Worm (Caenorhabditis elegans) whole organism, L4 larva: ENCODE data around the gene gtf-2H2C.

Experiments
- F26F4.8 ChIP-seq: fragments of 200-800 bp; sonication (Bioruptor generic); conservative IDR thresholded peaks from 2 replicates; pipeline ENCODE4 v1.3.6; 2022; ENCODE audit warnings: missing genetic modification characterization, missing compliant biosample characterization
- F37D6.2 ChIP-seq: sonication (generic microtip); optimal IDR thresholded peaks from 2 replicates; lab custom pipeline; 2016; ENCODE audit warnings: mild to moderate bottlenecking, missing genetic modification characterization, missing compliant biosample characterization
- T26A8.4 ChIP-seq: fragments of 200-800 bp; sonication (Bioruptor generic); IDR thresholded peaks from 2 replicates; pipeline ENCODE4 v1.3.6; 2022; ENCODE audit warnings: missing genetic modification characterization, missing compliant biosample characterization
- Y5F2A.4 ChIP-seq: fragments of 200-800 bp; sonication (Bioruptor generic); optimal IDR thresholded peaks from 2 replicates; lab custom pipeline; 2018; ENCODE audit warnings: mild to moderate bottlenecking, missing genetic modification characterization, missing compliant biosample characterization
- Y75B8A.6 ChIP-seq: fragments of 200-800 bp; sonication (Bioruptor generic); IDR thresholded peaks from 2 replicates; pipeline ENCODE4 v1.3.6; 2022; ENCODE audit warnings: missing genetic modification reagents, missing genetic modification characterization, missing compliant biosample characterization
- ZK337.2 ChIP-seq: fragments of 200-800 bp; sonication (Bioruptor generic); IDR thresholded peaks from 2 replicates; pipeline ENCODE4 v1.3.6; 2022; ENCODE audit warnings: missing genetic modification reagents, missing genetic modification characterization, missing compliant biosample characterization
- aha-1 ChIP-seq: fragments of 150-350 bp; peaks from one replicate; lab custom pipeline; 2014; ENCODE audit warnings: missing biosample characterization, missing genetic modification characterization
- ceh-28 ChIP-seq: fragments of 150-350 bp; optimal IDR thresholded peaks from 2 replicates; lab custom pipeline; 2014; ENCODE audit warnings: missing biosample characterization, missing genetic modification reagents, missing genetic modification characterization
- ceh-32 ChIP-seq: sonication (generic microtip); optimal IDR thresholded peaks from 2 replicates; lab custom pipeline; 2016; ENCODE audit warnings: mild to moderate bottlenecking, missing genetic modification characterization, missing compliant biosample characterization; ENCODE audit not compliant: poor library complexity
- ces-1 ChIP-seq: fragments of 150-350 bp; sonication (generic microtip); optimal IDR thresholded peaks from 4 replicates; lab custom pipeline; 2014; ENCODE audit warnings: missing biosample characterization, missing genetic modification reagents, missing genetic modification characterization
- ctbp-1 ChIP-seq: fragments of 200-800 bp; sonication (Bioruptor generic); IDR thresholded peaks from 2 replicates; pipeline ENCODE4 v1.3.6; 2022; ENCODE audit warnings: missing genetic modification reagents, missing genetic modification characterization, missing compliant biosample characterization
- daf-16 ChIP-seq, 3 experiments: sonication (generic microtip); optimal IDR thresholded peaks; 2 replicates each; lab custom pipeline; 2016 to 2017; ENCODE audit warnings: missing genetic modification characterization in 3 of 3, missing genetic modification reagents in 3 of 3, mild to moderate bottlenecking in 2 of 3, missing compliant biosample characterization in 2 of 3, missing biosample characterization in 1 of 3, moderate library complexity in 1 of 3
- dmd-8 ChIP-seq: fragments of 200-800 bp; sonication (Bioruptor generic); IDR thresholded peaks from 2 replicates; pipeline ENCODE4 v1.3.6; 2022; ENCODE audit warnings: missing genetic modification characterization, missing compliant biosample characterization
- duxl-1 ChIP-seq: sonication (generic microtip); optimal IDR thresholded peaks from 2 replicates; lab custom pipeline; 2016; ENCODE audit warnings: mild to moderate bottlenecking, missing genetic modification characterization, moderate library complexity, missing compliant biosample characterization; ENCODE audit not compliant: poor library complexity
- dve-1 ChIP-seq: sonication (generic microtip); optimal IDR thresholded peaks from 2 replicates; lab custom pipeline; 2017; ENCODE audit warnings: antibody characterized with exemption, mild to moderate bottlenecking, missing genetic modification characterization, missing compliant biosample characterization; ENCODE audit not compliant: insufficient read depth
- egl-43 ChIP-seq: fragments of 200-800 bp; sonication (Bioruptor generic); IDR thresholded peaks from 2 replicates; pipeline ENCODE4 v1.3.6; 2022; ENCODE audit warnings: missing genetic modification reagents, missing genetic modification characterization, missing compliant biosample characterization
- hif-1 ChIP-seq, 2 experiments: sonication (generic microtip); optimal IDR thresholded peaks; 2 replicates each; lab custom pipeline; 2016 to 2017; ENCODE audit warnings: missing compliant biosample characterization in 2 of 2, missing genetic modification characterization in 2 of 2, missing genetic modification reagents in 2 of 2, missing genotype in 2 of 2, mild to moderate bottlenecking in 1 of 2
- hlh-11 ChIP-seq: fragments of 200-800 bp; sonication (Bioruptor generic); optimal IDR thresholded peaks from 2 replicates; lab custom pipeline; 2018; ENCODE audit warnings: mild to moderate bottlenecking, missing genetic modification characterization, missing compliant biosample characterization
- hlh-30 ChIP-seq: sonication (generic microtip); optimal IDR thresholded peaks from 2 replicates; lab custom pipeline; 2017; ENCODE audit warnings: antibody characterized with exemption, mild to moderate bottlenecking, missing genetic modification characterization, missing compliant biosample characterization; ENCODE audit not compliant: insufficient read depth
- lsy-2 ChIP-seq, 2 experiments: fragments of 150-350 bp in 1 of 2; sonication (generic microtip) in 1 of 2; optimal IDR thresholded peaks; 2 replicates each; lab custom pipeline; 2014 to 2017; ENCODE audit warnings: missing biosample characterization in 2 of 2, missing genetic modification characterization in 2 of 2
- madf-5 ChIP-seq, 2 experiments: fragments of 200-800 bp; sonication (Bioruptor generic); IDR thresholded peaks; 2 replicates each; pipeline ENCODE4 v1.3.6; 2022; ENCODE audit warnings: missing compliant biosample characterization in 2 of 2, missing genetic modification characterization in 2 of 2
- madf-9 ChIP-seq: fragments of 200-800 bp; sonication (Bioruptor generic); conservative IDR thresholded peaks from 2 replicates; pipeline ENCODE4 v1.3.6; 2022; ENCODE audit warnings: missing genetic modification reagents, missing genetic modification characterization, missing compliant biosample characterization
- mdl-1 ChIP-seq, 2 experiments: fragments of 150-350 bp in 1 of 2; sonication (generic microtip) in 1 of 2; optimal IDR thresholded peaks; 2 replicates each; lab custom pipeline; 2014 to 2017; ENCODE audit warnings: missing biosample characterization in 2 of 2, missing genetic modification characterization in 2 of 2
- mep-1 ChIP-seq: fragments of 150-350 bp; sonication (generic microtip); optimal IDR thresholded peaks from 3 replicates; lab custom pipeline; 2014; ENCODE audit warnings: missing biosample characterization, missing genetic modification characterization
- mes-2 ChIP-seq: sonication (generic microtip); optimal IDR thresholded peaks from 2 replicates; lab custom pipeline; 2016; ENCODE audit warnings: missing genotype, mild to moderate bottlenecking, missing genetic modification characterization, missing compliant biosample characterization; ENCODE audit not compliant: poor library complexity, severe bottlenecking
- mxl-3 ChIP-seq: fragments of 200-800 bp; sonication (Bioruptor generic); optimal IDR thresholded peaks from 2 replicates; lab custom pipeline; 2018; ENCODE audit warnings: mild to moderate bottlenecking, missing genetic modification characterization, missing compliant biosample characterization
- nhr-25 ChIP-seq: sonication (generic microtip); optimal IDR thresholded peaks from 2 replicates; lab custom pipeline; 2017; ENCODE audit warnings: missing genetic modification characterization, mild to moderate bottlenecking, missing compliant biosample characterization, antibody characterized with exemption, moderate library complexity, borderline replicate concordance; ENCODE audit not compliant: insufficient read depth
- nhr-28 ChIP-seq: fragments of 150-350 bp; optimal IDR thresholded peaks from 2 replicates; lab custom pipeline; 2014; ENCODE audit warnings: missing biosample characterization, missing genetic modification characterization
- nhr-48 ChIP-seq: sonication (generic microtip); optimal IDR thresholded peaks from 2 replicates; lab custom pipeline; 2016; ENCODE audit warnings: mild to moderate bottlenecking, missing genetic modification characterization, missing compliant biosample characterization
- nhr-6 ChIP-seq: fragments of 150-350 bp; optimal IDR thresholded peaks from 2 replicates; lab custom pipeline; 2014; ENCODE audit warnings: missing biosample characterization, missing genetic modification characterization
- nhr-76 ChIP-seq: fragments of 150-350 bp; optimal IDR thresholded peaks from 2 replicates; lab custom pipeline; 2014; ENCODE audit warnings: missing biosample characterization, missing genetic modification characterization
- pha-4 ChIP-seq, 2 experiments: fragments of 150-350 bp in 1 of 2; fragments of 200-800 bp in 1 of 2; sonication (Bioruptor generic) in 1 of 2; IDR thresholded peaks in 1 of 2; optimal IDR thresholded peaks in 1 of 2; 2 replicates each; pipeline versions ENCODE4 v1.3.6 to Lab custom; 2014 to 2022; ENCODE audit warnings: missing genetic modification characterization in 2 of 2, missing genetic modification reagents in 2 of 2, missing biosample characterization in 1 of 2, missing compliant biosample characterization in 1 of 2
- pqm-1 ChIP-seq: sonication (generic microtip); optimal IDR thresholded peaks from 2 replicates; lab custom pipeline; 2017; ENCODE audit warnings: missing biosample characterization, missing genetic modification characterization
- rbr-2 ChIP-seq: sonication (generic microtip); optimal IDR thresholded peaks from 2 replicates; lab custom pipeline; 2016; ENCODE audit warnings: missing genotype, missing genetic modification characterization, missing compliant biosample characterization
- saeg-2 ChIP-seq: fragments of 200-800 bp; sonication (Bioruptor generic); IDR thresholded peaks from 2 replicates; pipeline ENCODE4 v1.3.6; 2022; ENCODE audit warnings: missing genetic modification reagents, missing genetic modification characterization, missing compliant biosample characterization
- set-16 ChIP-seq: fragments of 200-800 bp; sonication (Bioruptor generic); IDR thresholded peaks from 2 replicates; pipeline ENCODE4 v1.3.6; 2022; ENCODE audit warnings: missing genetic modification reagents, missing genetic modification characterization, missing compliant biosample characterization
- skn-1 ChIP-seq: fragments of 150-350 bp; optimal IDR thresholded peaks from 2 replicates; lab custom pipeline; 2014; ENCODE audit warnings: missing biosample characterization, missing genetic modification characterization
- snpc-4 ChIP-seq: fragments of 150-350 bp; optimal IDR thresholded peaks from 2 replicates; lab custom pipeline; 2014; ENCODE audit warnings: missing biosample characterization, missing genetic modification characterization
- spr-1 ChIP-seq: sonication (generic microtip); optimal IDR thresholded peaks from 2 replicates; lab custom pipeline; 2016; ENCODE audit warnings: mild to moderate bottlenecking, missing genetic modification characterization, missing compliant biosample characterization
- spr-3 ChIP-seq: fragments of 200-800 bp; sonication (Bioruptor generic); optimal IDR thresholded peaks from 2 replicates; lab custom pipeline; 2018; ENCODE audit warnings: mild to moderate bottlenecking, missing genetic modification characterization, missing compliant biosample characterization
- unc-39 ChIP-seq: sonication (generic microtip); optimal IDR thresholded peaks from 2 replicates; lab custom pipeline; 2017; ENCODE audit warnings: missing biosample characterization, missing genetic modification characterization
- vab-7 ChIP-seq: fragments of 200-800 bp; sonication (Bioruptor generic); IDR thresholded peaks from 2 replicates; pipeline ENCODE4 v1.3.6; 2022; ENCODE audit warnings: missing genetic modification reagents, missing genetic modification characterization, missing compliant biosample characterization
- zfp-3 ChIP-seq: fragments of 200-800 bp; sonication (Bioruptor generic); conservative IDR thresholded peaks from 2 replicates; pipeline ENCODE4 v1.3.6; 2022; ENCODE audit warnings: missing genetic modification reagents, missing genetic modification characterization, missing compliant biosample characterization

Gene gtf-2H2C

ce11 chrIII:10096525-10096972 lies 6.0 kb upstream of the gtf-2H2C start (continued):
- TF ChIP-seq hlh-11 (tag; lab: Kevin White, UChicago) (peak; percentile 98), F37D6.2 (tag; lab: Kevin White, UChicago) (peak; percentile 71), rbr-2 (tag; lab: Kevin White, UChicago) (peak; percentile 89), dmd-8 (no peak), duxl-1 (no peak), nhr-6 (tag; lab: Kevin White, UChicago) (peak; percentile 92), unc-39 (tag; lab: Kevin White, UChicago) (no peak), Y75B8A.6 (no peak), madf-5 (GFP tag; IDR thresholded peaks at IDR 0.05; lab: Robert Waterston, UW) (no peak)

- peak; percentile 47 for TF ChIP-seq nhr-28 (tag; lab: Kevin White, UChicago)
- TF ChIP-seq lsy-2 (tag; optimal IDR thresholded peaks at IDR 0.05; lab: Kevin White, UChicago): peak in 1 of 2 experiments; percentile 57
- peak; percentile 8 for TF ChIP-seq pqm-1 (tag; lab: Kevin White, UChicago)
- no peak for TF ChIP-seq daf-16 (GFP tag; optimal IDR thresholded peaks at IDR 0.05; lab: Kevin White, UChicago)
- TF ChIP-seq daf-16 (tag; optimal IDR thresholded peaks at IDR 0.05; lab: Kevin White, UChicago): peak; percentile 41
- no peak for TF ChIP-seq saeg-2 (GFP tag; lab: Robert Waterston, UW)
Measured at ce11 chrIII:10095377-10095776, 4.8 kb upstream of the gtf-2H2C start.

- TF ChIP-seq nhr-25 (peak; percentile 30), mes-2 (tag; lab: Kevin White, UChicago) (peak; percentile 36), ZK337.2 (GFP tag; lab: Robert Waterston, UW) (0 out of 2 replicates have a peak, but pooled peaks have one; percentile 49), nhr-48 (peak; percentile 38), ces-1 (GFP tag; lab: Kevin White, UChicago) (no peak), aha-1 (tag; lab: Kevin White, UChicago) (no peak), nhr-76 (tag; lab: Kevin White, UChicago) (no peak), madf-5 (GFP tag; IDR thresholded peaks at IDR 0.05; lab: Robert Waterston, UW) (no peak), nhr-6 (tag; lab: Kevin White, UChicago) (no peak), ceh-32 (no peak), mdl-1 (tag; optimal IDR thresholded peaks at IDR 0.05; lab: Kevin White, UChicago) (peak in 1 of 2 experiments; percentile 25), ceh-28 (no peak), set-16 (GFP tag; lab: Robert Waterston, UW) (peak; percentile 96), hif-1 (tag; optimal IDR thresholded peaks at IDR 0.05; lab: Kevin White, UChicago) (peak in 1 of 2 experiments; percentile 9), vab-7 (GFP tag; lab: Robert Waterston, UW) (no peak), saeg-2 (GFP tag; lab: Robert Waterston, UW) (no peak), Y5F2A.4 (GFP tag; lab: Kevin White, UChicago) (no peak), zfp-3 (GFP tag; lab: Robert Waterston, UW) (0 out of 2 replicates have a peak, but pooled peaks have one; percentile 39), hlh-30 (tag; lab: Kevin White, UChicago) (no peak), spr-3 (no peak), mxl-3 (GFP tag; lab: Kevin White, UChicago) (peak; percentile 68), madf-9 (GFP tag; lab: Robert Waterston, UW) (peak; percentile 83), T26A8.4 (GFP tag; lab: Robert Waterston, UW) (peak; percentile 35; the same call in 1 of the 2 replicates), unc-39 (tag; lab: Kevin White, UChicago) (no peak), mep-1 (no peak), egl-43 (GFP tag; lab: Robert Waterston, UW) (0 out of 2 replicates have a peak, but pooled peaks have one; percentile 45), dve-1 (no peak), snpc-4 (tag; lab: Kevin White, UChicago) (no peak), skn-1 (tag; lab: Kevin White, UChicago) (no peak), spr-1 (no peak), ctbp-1 (GFP tag; lab: Robert Waterston, UW) (0 out of 2 replicates have a peak, but pooled peaks have one; percentile 9), F26F4.8 (GFP tag; lab: Robert Waterston, UW) (no peak; the same call in 1 of the 2 replicates), pha-4 (GFP tag; IDR thresholded peaks at IDR 0.05; lab: Robert Waterston, UW) (0 out of 2 replicates have a peak, but pooled peaks have one; percentile 6), pha-4 (tag; optimal IDR thresholded peaks at IDR 0.05; lab: Kevin White, UChicago) (no peak), hlh-11 (tag; lab: Kevin White, UChicago) (peak; percentile 63), rbr-2 (tag; lab: Kevin White, UChicago) (peak; percentile 43)
Measured at ce11 chrIII:10094538-10094937, 4.0 kb upstream of the gtf-2H2C start.
